Worm (Caenorhabditis elegans) whole organism, late embryonic: ENCODE measurements around the gene zyg-8.

Experiments used
- F13H6.1 ChIP-seq: sonication (generic microtip); optimal IDR thresholded peaks from 2 replicates; lab custom pipeline; 2016; ENCODE audit warnings: missing genetic modification characterization, missing compliant biosample characterization
- K09A11.1 ChIP-seq: sonication (generic microtip); optimal IDR thresholded peaks from 2 replicates; lab custom pipeline; 2017; ENCODE audit warnings: antibody characterized with exemption, mild to moderate bottlenecking, missing genetic modification characterization, missing compliant biosample characterization; ENCODE audit not compliant: insufficient read depth
- T23F11.4 ChIP-seq: fragments of 200-800 bp; sonication (Bioruptor generic); optimal IDR thresholded peaks from 2 replicates; lab custom pipeline; 2018; ENCODE audit warnings: mild to moderate bottlenecking, missing genetic modification characterization, missing compliant biosample characterization
- ama-1 ChIP-seq: fragments of 150-350 bp; optimal IDR thresholded peaks from 2 replicates; lab custom pipeline; 2014
- ceh-14 ChIP-seq: sonication (generic microtip); optimal IDR thresholded peaks from 2 replicates; lab custom pipeline; 2016; ENCODE audit warnings: missing genotype, missing genetic modification characterization, missing compliant biosample characterization
- ceh-18 ChIP-seq: sonication (generic microtip); optimal IDR thresholded peaks from 2 replicates; lab custom pipeline; 2016; ENCODE audit warnings: missing genetic modification characterization, missing compliant biosample characterization
- ceh-22 ChIP-seq: sonication (generic microtip); optimal IDR thresholded peaks from 2 replicates; lab custom pipeline; 2017; ENCODE audit warnings: missing biosample characterization, missing genetic modification characterization
- ceh-24 ChIP-seq: sonication (generic microtip); optimal IDR thresholded peaks from 2 replicates; lab custom pipeline; 2016; ENCODE audit warnings: mild to moderate bottlenecking, missing genetic modification characterization, missing compliant biosample characterization
- ceh-30 ChIP-seq: fragments of 150-350 bp; optimal IDR thresholded peaks from 2 replicates; lab custom pipeline; 2014; ENCODE audit warnings: missing biosample characterization, missing genetic modification characterization
- ceh-48 ChIP-seq: sonication (generic microtip); optimal IDR thresholded peaks from 2 replicates; lab custom pipeline; 2016; ENCODE audit warnings: missing genetic modification characterization, inconsistent platforms, missing compliant biosample characterization
- che-1 ChIP-seq: sonication (generic microtip); optimal IDR thresholded peaks from 2 replicates; lab custom pipeline; 2016; ENCODE audit warnings: mild to moderate bottlenecking, missing genetic modification characterization, missing compliant biosample characterization
- dmd-4 ChIP-seq: sonication (generic microtip); optimal IDR thresholded peaks from 2 replicates; lab custom pipeline; 2016; ENCODE audit warnings: borderline replicate concordance, missing genetic modification characterization, missing compliant biosample characterization
- elt-2 ChIP-seq: sonication (generic microtip); optimal IDR thresholded peaks from 2 replicates; lab custom pipeline; 2016; ENCODE audit warnings: missing genetic modification reagents, missing genetic modification characterization, missing compliant biosample characterization
- fkh-10 ChIP-seq: fragments of 150-350 bp; optimal IDR thresholded peaks from 2 replicates; lab custom pipeline; 2014; ENCODE audit warnings: missing biosample characterization, missing genetic modification reagents, missing genetic modification characterization
- hlh-15 ChIP-seq: sonication (generic microtip); optimal IDR thresholded peaks from 2 replicates; lab custom pipeline; 2016; ENCODE audit warnings: missing genetic modification characterization, missing compliant biosample characterization
- hlh-30 ChIP-seq: sonication (generic microtip); optimal IDR thresholded peaks from 2 replicates; lab custom pipeline; 2017; ENCODE audit warnings: antibody characterized with exemption, missing genetic modification characterization, missing compliant biosample characterization; ENCODE audit not compliant: insufficient read depth
- hlh-6 ChIP-seq: sonication (generic microtip); optimal IDR thresholded peaks from 2 replicates; lab custom pipeline; 2016; ENCODE audit warnings: missing genotype, missing genetic modification characterization, missing compliant biosample characterization
- hlh-8 ChIP-seq: sonication (generic microtip); optimal IDR thresholded peaks from 2 replicates; lab custom pipeline; 2016; ENCODE audit warnings: missing genotype, missing genetic modification characterization, missing compliant biosample characterization
- lin-11 ChIP-seq: fragments of 200-800 bp; sonication (Bioruptor generic); optimal IDR thresholded peaks from 2 replicates; lab custom pipeline; 2018; ENCODE audit warnings: mild to moderate bottlenecking, missing genetic modification characterization, missing compliant biosample characterization
- mec-3 ChIP-seq: sonication (generic microtip); optimal IDR thresholded peaks from 2 replicates; lab custom pipeline; 2016; ENCODE audit warnings: borderline replicate concordance, missing genetic modification characterization, missing compliant biosample characterization
- nfya-1 ChIP-seq: sonication (generic microtip); optimal IDR thresholded peaks from 2 replicates; lab custom pipeline; 2017; ENCODE audit warnings: missing genetic modification characterization, mild to moderate bottlenecking, missing compliant biosample characterization, antibody characterized with exemption, moderate library complexity
- nhr-11 ChIP-seq: fragments of 150-350 bp; optimal IDR thresholded peaks from 2 replicates; lab custom pipeline; 2014; ENCODE audit warnings: missing biosample characterization, missing genetic modification characterization
- nhr-232 ChIP-seq: sonication (generic microtip); optimal IDR thresholded peaks from 2 replicates; lab custom pipeline; 2016; ENCODE audit warnings: missing genetic modification characterization, missing compliant biosample characterization
- pag-3 ChIP-seq: sonication (generic microtip); optimal IDR thresholded peaks from 2 replicates; lab custom pipeline; 2016; ENCODE audit warnings: missing compliant biosample characterization, missing genetic modification characterization, borderline replicate concordance
- pat-9 ChIP-seq: fragments of 200-800 bp; sonication (Bioruptor generic); optimal IDR thresholded peaks from 2 replicates; lab custom pipeline; 2018; ENCODE audit warnings: mild to moderate bottlenecking, missing genetic modification characterization, moderate library complexity, missing compliant biosample characterization
- pax-1 ChIP-seq: fragments of 150-350 bp; optimal IDR thresholded peaks from 2 replicates; lab custom pipeline; 2014; ENCODE audit warnings: missing biosample characterization, missing genetic modification characterization
- pha-4 ChIP-seq: fragments of 150-350 bp; optimal IDR thresholded peaks from 2 replicates; lab custom pipeline; 2018; ENCODE audit warnings: missing biosample characterization, missing genetic modification reagents, missing genetic modification characterization
- pqm-1 ChIP-seq: sonication (generic microtip); optimal IDR thresholded peaks from 2 replicates; lab custom pipeline; 2016; ENCODE audit warnings: missing genetic modification characterization, missing compliant biosample characterization
- pros-1 ChIP-seq: fragments of 150-350 bp; optimal IDR thresholded peaks from 2 replicates; lab custom pipeline; 2014; ENCODE audit warnings: missing biosample characterization, missing genetic modification reagents, missing genetic modification characterization
- sox-2 ChIP-seq: fragments of 200-800 bp; sonication (Bioruptor generic); IDR thresholded peaks from 2 replicates; pipeline ENCODE4 v1.3.6; 2022; ENCODE audit warnings: missing genetic modification reagents, missing genetic modification characterization, missing compliant biosample characterization
- syd-9 ChIP-seq: sonication (generic microtip); optimal IDR thresholded peaks from 2 replicates; lab custom pipeline; 2016; ENCODE audit warnings: mild to moderate bottlenecking, missing genetic modification characterization, moderate library complexity, missing compliant biosample characterization
- tbx-2 ChIP-seq: sonication (generic microtip); optimal IDR thresholded peaks from 2 replicates; lab custom pipeline; 2016; ENCODE audit warnings: missing genetic modification characterization, missing compliant biosample characterization
- tbx-7 ChIP-seq: sonication (generic microtip); optimal IDR thresholded peaks from 2 replicates; lab custom pipeline; 2016; ENCODE audit warnings: missing genotype, missing genetic modification characterization, missing compliant biosample characterization
- ttx-3 ChIP-seq: sonication (generic microtip); optimal IDR thresholded peaks from 2 replicates; lab custom pipeline; 2016; ENCODE audit warnings: missing genetic modification reagents, missing genetic modification characterization, missing compliant biosample characterization
- unc-42 ChIP-seq: sonication (generic microtip); optimal IDR thresholded peaks from 2 replicates; lab custom pipeline; 2016; ENCODE audit warnings: missing genotype, missing genetic modification characterization, missing compliant biosample characterization
- unc-55 ChIP-seq: sonication (generic microtip); optimal IDR thresholded peaks from 2 replicates; lab custom pipeline; 2017; ENCODE audit warnings: missing biosample characterization, missing genetic modification reagents, missing genetic modification characterization
- zip-5 ChIP-seq: sonication (generic microtip); optimal IDR thresholded peaks from 2 replicates; lab custom pipeline; 2016; ENCODE audit warnings: missing genetic modification characterization, missing compliant biosample characterization

Gene zyg-8

ce11 chrIII:12084749-12085307 lies 23.3 kb downstream of the zyg-8 start:
- TF ChIP-seq elt-2 (tag; lab: Kevin White, UChicago) (peak; percentile 14), T23F11.4 (GFP tag; lab: Kevin White, UChicago) (no peak), hlh-30 (tag; lab: Kevin White, UChicago) (no peak), nhr-232 (tag; lab: Kevin White, UChicago) (no peak), dmd-4 (tag; lab: Kevin White, UChicago) (no peak), che-1 (no peak), nfya-1 (peak; percentile 92), tbx-2 (tag; lab: Kevin White, UChicago) (peak; percentile 2), ama-1 (lab: Kevin White, UChicago) (no peak)

ce11 chrIII:12087564-12087963 lies 26.1 kb downstream of the zyg-8 start:
- TF ChIP-seq elt-2 (tag; lab: Kevin White, UChicago) (peak; percentile 61), ceh-22 (no peak), fkh-10 (GFP tag; lab: Kevin White, UChicago) (no peak)
- TF ChIP-seq, all 69 proteins: peak for 1

ce11 chrIII:12092595-12092994 lies 31.1 kb downstream of the zyg-8 start:
- TF ChIP-seq tbx-7 (tag; lab: Kevin White, UChicago) (no peak), pqm-1 (tag; lab: Kevin White, UChicago) (no peak), zip-5 (tag; lab: Kevin White, UChicago) (no peak), hlh-15 (tag; lab: Kevin White, UChicago) (no peak), syd-9 (tag; lab: Kevin White, UChicago) (no peak), nhr-11 (tag; lab: Kevin White, UChicago) (no peak), F13H6.1 (tag; lab: Kevin White, UChicago) (no peak), ceh-30 (tag; lab: Kevin White, UChicago) (no peak), ceh-24 (no peak), pros-1 (no peak), fkh-10 (GFP tag; lab: Kevin White, UChicago) (no peak), unc-55 (GFP tag; lab: Kevin White, UChicago) (no peak), ceh-48 (tag; lab: Kevin White, UChicago) (no peak)

- peak; percentile 1 for TF ChIP-seq elt-2 (tag; lab: Kevin White, UChicago)
- TF ChIP-seq pax-1 (tag; lab: Kevin White, UChicago), result no peak
- no peak for TF ChIP-seq pha-4 (tag; lab: Kevin White, UChicago)
- TF ChIP-seq, all 69 proteins: peak for 1
Observed at ce11 chrIII:12094158-12094856, 32.8 kb downstream of the zyg-8 start.

DNA sequence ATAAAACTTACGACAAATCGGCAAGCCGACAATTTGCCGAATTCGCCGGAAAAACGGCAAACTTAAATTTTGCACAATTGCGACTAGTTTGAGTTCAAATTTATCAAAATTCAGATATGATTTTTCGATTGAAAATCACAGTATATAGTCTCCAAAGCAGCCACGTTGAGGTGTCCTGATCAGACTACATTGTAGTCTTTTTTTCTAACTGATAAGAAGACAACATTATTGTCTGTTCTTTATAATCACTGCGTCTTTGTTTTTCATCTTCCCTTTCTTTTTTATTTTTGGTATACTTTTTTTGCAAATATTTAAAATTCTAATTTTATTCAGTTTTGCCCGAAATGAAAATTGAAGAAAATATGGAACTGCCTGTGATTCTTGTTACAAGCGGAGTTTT lies 45.9 kb downstream of the zyg-8 start, which contains the start of the genes cest-12 and lonp-2:
Gene cest-12, minus strand, starts transcription at position 101 of the 400 bp plus-strand sequence.
Gene lonp-2, plus strand, starts transcription at position 334 of the 400 bp plus-strand sequence.
- TF ChIP-seq pqm-1 (tag; lab: Kevin White, UChicago) (no peak), pat-9 (tag; lab: Kevin White, UChicago) (no peak), tbx-7 (tag; lab: Kevin White, UChicago) (no peak), hlh-8 (tag; lab: Kevin White, UChicago) (no peak), sox-2 (GFP tag; lab: Robert Waterston, UW) (no peak), ceh-14 (tag; lab: Kevin White, UChicago) (no peak), hlh-15 (tag; lab: Kevin White, UChicago) (no peak), lin-11 (tag; lab: Kevin White, UChicago) (no peak), ceh-18 (tag; lab: Kevin White, UChicago) (no peak), K09A11.1 (tag; lab: Kevin White, UChicago) (no peak), mec-3 (tag; lab: Kevin White, UChicago) (no peak), hlh-6 (tag; lab: Kevin White, UChicago) (no peak), T23F11.4 (GFP tag; lab: Kevin White, UChicago) (no peak), unc-42 (no peak), ttx-3 (tag; lab: Kevin White, UChicago) (no peak), pag-3 (tag; lab: Kevin White, UChicago) (no peak), pax-1 (tag; lab: Kevin White, UChicago) (no peak), ceh-24 (no peak), zip-5 (tag; lab: Kevin White, UChicago) (no peak)
